Worm (Caenorhabditis elegans) whole organism, L1 larva: ENCODE results near the gene ceh-39.

Source experiments
- C16A3.4 ChIP-seq: fragments of 150-350 bp; optimal IDR thresholded peaks from 2 replicates; lab custom pipeline; 2014; ENCODE audit warnings: missing biosample characterization, missing genetic modification characterization
- F16B12.6 ChIP-seq: fragments of 150-350 bp; optimal IDR thresholded peaks from 2 replicates; lab custom pipeline; 2014; ENCODE audit warnings: missing biosample characterization, missing genetic modification characterization
- alr-1 ChIP-seq: fragments of 200-800 bp; sonication (Bioruptor generic); optimal IDR thresholded peaks from 2 replicates; lab custom pipeline; 2018; ENCODE audit warnings: borderline replicate concordance, mild to moderate bottlenecking, missing genetic modification characterization, missing compliant biosample characterization
- ama-1 ChIP-seq: fragments of 150-350 bp; optimal IDR thresholded peaks from 2 replicates; lab custom pipeline; 2014
- ceh-82 ChIP-seq, 3 experiments: fragments of 150-350 bp in 1 of 3; sonication (generic microtip) in 2 of 3; optimal IDR thresholded peaks; 2 replicates each; lab custom pipeline; 2014 to 2017; ENCODE audit warnings: missing biosample characterization in 3 of 3, missing genetic modification characterization in 3 of 3
- ceh-88 ChIP-seq: fragments of 200-800 bp; sonication (Bioruptor generic); IDR thresholded peaks from 2 replicates; pipeline ENCODE4 v1.3.6; 2022; ENCODE audit warnings: missing genetic modification characterization, missing compliant biosample characterization
- dpl-1 ChIP-seq, 3 experiments: fragments of 150-350 bp in 2 of 3; sonication (generic microtip) in 1 of 3; optimal IDR thresholded peaks; 2 replicates each; lab custom pipeline; 2014 to 2017; ENCODE audit warnings: missing biosample characterization in 3 of 3, missing genetic modification characterization in 3 of 3, missing genetic modification reagents in 3 of 3
- dsc-1 ChIP-seq: sonication (generic microtip); optimal IDR thresholded peaks from 2 replicates; lab custom pipeline; 2016; ENCODE audit warnings: mild to moderate bottlenecking, missing genetic modification characterization, missing compliant biosample characterization
- efl-1 ChIP-seq, 4 experiments: fragments of 150-350 bp; optimal IDR thresholded peaks in 3 of 4; peaks in 1 of 4; 1 replicate in 1 of 4; 2 replicates in 3 of 4; lab custom pipeline; 2014; ENCODE audit warnings: missing biosample characterization in 2 of 4, missing genetic modification characterization in 2 of 4, missing genetic modification reagents in 2 of 4
- egl-13 ChIP-seq: sonication (generic microtip); optimal IDR thresholded peaks from 2 replicates; lab custom pipeline; 2016; ENCODE audit warnings: missing genotype, missing genetic modification reagents, missing genetic modification characterization, missing compliant biosample characterization
- egl-27 ChIP-seq, 2 experiments: fragments of 150-350 bp in 1 of 2; sonication (generic microtip); optimal IDR thresholded peaks; 3 replicates each; lab custom pipeline; 2017 to 2018; ENCODE audit warnings: missing biosample characterization in 2 of 2, missing genetic modification characterization in 2 of 2, missing genetic modification reagents in 2 of 2
- fkh-10 ChIP-seq: sonication (generic microtip); optimal IDR thresholded peaks from 2 replicates; lab custom pipeline; 2017; ENCODE audit warnings: missing biosample characterization, missing genetic modification reagents, missing genetic modification characterization
- fkh-8 ChIP-seq: sonication (generic microtip); optimal IDR thresholded peaks from 2 replicates; lab custom pipeline; 2016; ENCODE audit warnings: mild to moderate bottlenecking, missing genetic modification characterization, missing compliant biosample characterization
- isw-1 ChIP-seq: fragments of 200-800 bp; sonication (Bioruptor generic); IDR thresholded peaks from 2 replicates; pipeline ENCODE4 v1.3.6; 2022; ENCODE audit warnings: missing genetic modification characterization, missing compliant biosample characterization
- jun-1 ChIP-seq: fragments of 150-350 bp; optimal IDR thresholded peaks from 2 replicates; lab custom pipeline; 2014; ENCODE audit warnings: missing biosample characterization, missing genetic modification reagents, missing genetic modification characterization
- lin-13 ChIP-seq: fragments of 150-350 bp; optimal IDR thresholded peaks from 2 replicates; lab custom pipeline; 2014; ENCODE audit warnings: missing biosample characterization, missing genetic modification reagents, missing genetic modification characterization
- lin-14 ChIP-seq: fragments of 200-800 bp; sonication (Bioruptor generic); optimal IDR thresholded peaks from 2 replicates; lab custom pipeline; 2018; ENCODE audit warnings: mild to moderate bottlenecking, missing genetic modification characterization, moderate library complexity, missing compliant biosample characterization
- lin-15B ChIP-seq: fragments of 150-350 bp; sonication (generic microtip); optimal IDR thresholded peaks from 3 replicates; lab custom pipeline; 2014; ENCODE audit warnings: missing biosample characterization, missing genetic modification characterization
- lin-35 ChIP-seq, 2 experiments: fragments of 150-350 bp; optimal IDR thresholded peaks; 2 replicates each; lab custom pipeline; 2014; ENCODE audit warnings: missing biosample characterization in 2 of 2, missing genetic modification characterization in 2 of 2, missing genetic modification reagents in 2 of 2
- lir-3 ChIP-seq: sonication (generic microtip); optimal IDR thresholded peaks from 2 replicates; lab custom pipeline; 2016; ENCODE audit warnings: mild to moderate bottlenecking, missing genetic modification characterization, moderate library complexity, missing compliant biosample characterization; ENCODE audit not compliant: poor library complexity
- lsy-2 ChIP-seq, 2 experiments: fragments of 150-350 bp; optimal IDR thresholded peaks; 2 replicates each; lab custom pipeline; 2014; ENCODE audit warnings: missing biosample characterization in 2 of 2, missing genetic modification characterization in 2 of 2
- mab-9 ChIP-seq: fragments of 200-800 bp; sonication (Bioruptor generic); IDR thresholded peaks from 2 replicates; pipeline ENCODE4 v1.3.6; 2022; ENCODE audit warnings: missing genetic modification reagents, missing genetic modification characterization, missing compliant biosample characterization
- mdl-1 ChIP-seq, 2 experiments: fragments of 150-350 bp; optimal IDR thresholded peaks; 2 replicates each; lab custom pipeline; 2014 to 2017; ENCODE audit warnings: missing biosample characterization in 2 of 2, missing genetic modification characterization in 2 of 2, inconsistent platforms in 1 of 2
- mef-2 ChIP-seq: fragments of 150-350 bp; optimal IDR thresholded peaks from 2 replicates; lab custom pipeline; 2014; ENCODE audit warnings: missing biosample characterization, missing genetic modification characterization
- mep-1 ChIP-seq: fragments of 150-350 bp; optimal IDR thresholded peaks from 2 replicates; lab custom pipeline; 2014; ENCODE audit warnings: missing biosample characterization, missing genetic modification characterization
- nhr-19 ChIP-seq: fragments of 200-800 bp; sonication (Bioruptor generic); conservative IDR thresholded peaks from 2 replicates; pipeline ENCODE4 v1.3.6; 2022; ENCODE audit warnings: missing genetic modification characterization, missing compliant biosample characterization
- nhr-20 ChIP-seq: sonication (generic microtip); optimal IDR thresholded peaks from 2 replicates; lab custom pipeline; 2016; ENCODE audit warnings: mild to moderate bottlenecking, missing genetic modification characterization, missing compliant biosample characterization
- nhr-47 ChIP-seq: sonication (generic microtip); optimal IDR thresholded peaks from 2 replicates; lab custom pipeline; 2016; ENCODE audit warnings: mild to moderate bottlenecking, missing genetic modification characterization, moderate library complexity, missing compliant biosample characterization
- nhr-71 ChIP-seq: sonication (generic microtip); optimal IDR thresholded peaks from 2 replicates; lab custom pipeline; 2016; ENCODE audit warnings: mild to moderate bottlenecking, missing genetic modification characterization, moderate library complexity, missing compliant biosample characterization
- nhr-77 ChIP-seq: fragments of 150-350 bp; optimal IDR thresholded peaks from 2 replicates; lab custom pipeline; 2014; ENCODE audit warnings: missing biosample characterization, missing genetic modification characterization
- nhr-90 ChIP-seq: sonication (generic microtip); optimal IDR thresholded peaks from 2 replicates; lab custom pipeline; 2016; ENCODE audit warnings: mild to moderate bottlenecking, missing genetic modification characterization, missing compliant biosample characterization; ENCODE audit not compliant: poor library complexity
- pax-3 ChIP-seq: fragments of 200-800 bp; sonication (Bioruptor generic); optimal IDR thresholded peaks from 2 replicates; lab custom pipeline; 2018; ENCODE audit warnings: mild to moderate bottlenecking, missing genetic modification characterization, moderate library complexity, missing compliant biosample characterization
- rnt-1 ChIP-seq: sonication (generic microtip); optimal IDR thresholded peaks from 2 replicates; lab custom pipeline; 2016; ENCODE audit warnings: mild to moderate bottlenecking, missing genetic modification characterization, moderate library complexity, missing compliant biosample characterization
- skn-1 ChIP-seq: fragments of 150-350 bp; optimal IDR thresholded peaks from 2 replicates; lab custom pipeline; 2014; ENCODE audit warnings: missing biosample characterization, missing genetic modification characterization
- snpc-4 ChIP-seq: fragments of 150-350 bp; optimal IDR thresholded peaks from 2 replicates; lab custom pipeline; 2014; ENCODE audit warnings: missing biosample characterization, missing genetic modification characterization
- snu-23 ChIP-seq: sonication (generic microtip); optimal IDR thresholded peaks from 2 replicates; lab custom pipeline; 2016; ENCODE audit warnings: missing genetic modification characterization, missing compliant biosample characterization
- sox-4 ChIP-seq: sonication (generic microtip); optimal IDR thresholded peaks from 2 replicates; lab custom pipeline; 2016; ENCODE audit warnings: missing genetic modification characterization, missing compliant biosample characterization
- sptf-1 ChIP-seq: fragments of 150-350 bp; optimal IDR thresholded peaks from 2 replicates; lab custom pipeline; 2014; ENCODE audit warnings: missing biosample characterization, missing genetic modification characterization
- swsn-7 ChIP-seq: sonication (generic microtip); optimal IDR thresholded peaks from 2 replicates; lab custom pipeline; 2016; ENCODE audit warnings: missing genetic modification characterization, missing compliant biosample characterization
- tbx-2 ChIP-seq: sonication (generic microtip); optimal IDR thresholded peaks from 2 replicates; lab custom pipeline; 2016; ENCODE audit warnings: missing genetic modification characterization, missing compliant biosample characterization
- unc-86 ChIP-seq: sonication (generic microtip); optimal IDR thresholded peaks from 2 replicates; lab custom pipeline; 2016; ENCODE audit warnings: missing genetic modification characterization, missing compliant biosample characterization
- xbp-1 ChIP-seq: sonication (generic microtip); optimal IDR thresholded peaks from 2 replicates; lab custom pipeline; 2016; ENCODE audit warnings: missing genetic modification characterization, missing compliant biosample characterization
- zag-1 ChIP-seq: fragments of 150-350 bp; optimal IDR thresholded peaks from 2 replicates; lab custom pipeline; 2014; ENCODE audit warnings: missing biosample characterization, missing genetic modification characterization

Gene ceh-39

ce11 chrX:1856160-1856559 is at the start of gene ceh-39:
TSS of gene ceh-39 (minus strand) at chrX:1856172.
- TF ChIP-seq snu-23 (peak; percentile 67), F16B12.6 (tag; lab: Kevin White, UChicago) (peak; percentile 7), skn-1 (tag; lab: Kevin White, UChicago) (peak; percentile 84), lin-14 (GFP tag; lab: Kevin White, UChicago) (peak; percentile 86), lin-15B (tag; lab: Kevin White, UChicago) (peak; percentile 74), fkh-10 (GFP tag; lab: Kevin White, UChicago) (peak; percentile 61), lin-13 (GFP tag; lab: Kevin White, UChicago) (peak; percentile 20), mdl-1 (tag; optimal IDR thresholded peaks at IDR 0.05; lab: Kevin White, UChicago) (peak in 1 of 2 experiments; percentile 67), efl-1 (optimal IDR thresholded peaks at IDR 0.05; lab: Kevin White, UChicago) (peak; percentile 70 to 79), efl-1 (GFP tag; optimal IDR thresholded peaks at IDR 0.05 in 1 of 2; lab: Kevin White, UChicago) (peak; percentile 73 to 95), alr-1 (no peak), nhr-77 (tag; lab: Kevin White, UChicago) (peak; percentile 31), nhr-19 (GFP tag; lab: Robert Waterston, UW) (peak; percentile 78), mef-2 (tag; lab: Kevin White, UChicago) (no peak), xbp-1 (tag; lab: Kevin White, UChicago) (peak; percentile 59), sptf-1 (tag; lab: Kevin White, UChicago) (no peak), mab-9 (no peak), lsy-2 (tag; optimal IDR thresholded peaks at IDR 0.05; lab: Kevin White, UChicago) (peak; percentile 45 to 58), ama-1 (no peak), rnt-1 (peak; percentile 67), lin-35 (GFP tag; optimal IDR thresholded peaks at IDR 0.05; lab: Kevin White, UChicago) (peak; percentile 73 to 78), egl-27 (tag; optimal IDR thresholded peaks at IDR 0.05; lab: Kevin White, UChicago) (no peak), dsc-1 (tag; lab: Kevin White, UChicago) (peak; percentile 12), C16A3.4 (tag; lab: Kevin White, UChicago) (peak; percentile 36), nhr-20 (tag; lab: Kevin White, UChicago) (peak; percentile 47), nhr-47 (tag; lab: Kevin White, UChicago) (peak; percentile 70), ceh-82 (tag; optimal IDR thresholded peaks at IDR 0.05; lab: Kevin White, UChicago) (peak; percentile 38 to 71 (median 61)), isw-1 (GFP tag; lab: Robert Waterston, UW) (peak; percentile 55), tbx-2 (peak; percentile 72), swsn-7 (peak; percentile 62), unc-86 (peak; percentile 51), nhr-71 (peak; percentile 67), fkh-8 (peak; percentile 80), mep-1 (tag; lab: Kevin White, UChicago) (peak; percentile 3), jun-1 (tag; lab: Kevin White, UChicago) (no peak), lir-3 (tag; lab: Kevin White, UChicago) (peak; percentile 15), pax-3 (tag; lab: Kevin White, UChicago) (no peak), nhr-90 (tag; lab: Kevin White, UChicago) (peak; percentile 25), dpl-1 (GFP tag; optimal IDR thresholded peaks at IDR 0.05; lab: Kevin White, UChicago) (peak; percentile 63 to 85 (median 63)), egl-13 (tag; lab: Kevin White, UChicago) (peak; percentile 20), ceh-88 (GFP tag; lab: Robert Waterston, UW) (no peak)

- peak; percentile 72 for TF ChIP-seq fkh-8
- TF ChIP-seq sox-4 = peak; percentile 42
- peak; percentile 24 for TF ChIP-seq nhr-47 (tag; lab: Kevin White, UChicago)
- TF ChIP-seq pax-3 (tag; lab: Kevin White, UChicago) = peak; percentile 73
- TF ChIP-seq zag-1 (tag; lab: Kevin White, UChicago) = no peak
- no peak for TF ChIP-seq snpc-4 (tag; lab: Kevin White, UChicago)
- TF ChIP-seq nhr-71 = peak; percentile 21
- no peak for TF ChIP-seq ceh-82 (tag; optimal IDR thresholded peaks at IDR 0.05; lab: Kevin White, UChicago)
- TF ChIP-seq snu-23 = no peak
- TF ChIP-seq dsc-1 (tag; lab: Kevin White, UChicago) = peak; percentile 88
Observed at ce11 chrX:1901480-1901879, 45.5 kb upstream of the ceh-39 start.
